Worm (Caenorhabditis elegans): ENCODE results near the gene srt-74.
A peak's percentile ranks its signal among the peaks of the same experiment; 100 is the strongest.
"Not testable (repeated sequence)": the region's sequence is repeated elsewhere in the genome, so short reads cannot be mapped to it uniquely, and the experiment has no call there.

The srt-74 gene

ce11 chrV:14274268-14274667, 7.9 kb downstream of the srt-74 start, which contains the start of gene F40G12.7:
Gene F40G12.7, plus strand, starts transcription at chrV:14274568.
- not testable (repeated sequence) for TF ChIP-seq ceh-82 (tag; optimal IDR thresholded peaks at IDR 0.05); nhr-76 (tag; optimal IDR thresholded peaks at IDR 0.05); fkh-10 (GFP tag; optimal IDR thresholded peaks at IDR 0.05)

- TF ChIP-seq unc-62 (GFP tag; optimal IDR thresholded peaks at IDR 0.05) (no peak), ceh-28 (tag; optimal IDR thresholded peaks at IDR 0.05) (no peak), lsy-12 (tag; optimal IDR thresholded peaks at IDR 0.05) (no peak), pha-4 (tag; optimal IDR thresholded peaks at IDR 0.05) (no peak), ceh-82 (tag; optimal IDR thresholded peaks at IDR 0.05) (no peak), ama-1 (optimal IDR thresholded peaks at IDR 0.05) (no peak), mml-1 (tag; optimal IDR thresholded peaks at IDR 0.05) (no peak), R02D3.7 (tag; optimal IDR thresholded peaks at IDR 0.05) (no peak), nhr-43 (tag; optimal IDR thresholded peaks at IDR 0.05; ENCODE audit: poor library complexity, severe bottlenecking) (no peak), pqm-1 (tag; optimal IDR thresholded peaks at IDR 0.05) (no peak), snpc-4 (tag; optimal IDR thresholded peaks at IDR 0.05) (no peak), fkh-2 (tag; optimal IDR thresholded peaks at IDR 0.05) (no peak), nhr-25 (tag; optimal IDR thresholded peaks at IDR 0.05) (no peak), lin-39 (tag; optimal IDR thresholded peaks at IDR 0.05) (no peak), egl-5 (tag; optimal IDR thresholded peaks at IDR 0.05) (no peak), nhr-28 (tag; optimal IDR thresholded peaks at IDR 0.05) (no peak), daf-12 (tag; optimal IDR thresholded peaks at IDR 0.05) (no peak), tbx-2 (tag; optimal IDR thresholded peaks at IDR 0.05) (no peak)
Measured at ce11 chrV:14273019-14273418, 9.1 kb downstream of the srt-74 start, which contains the start of gene F40G12.6. Gene F40G12.6, minus strand, starts transcription at chrV:14273119.

- no peak for TF ChIP-seq unc-39 (tag; optimal IDR thresholded peaks at IDR 0.05)
- no peak for TF ChIP-seq ZK546.5 (tag; optimal IDR thresholded peaks at IDR 0.05)
- TF ChIP-seq egl-5 (tag; optimal IDR thresholded peaks at IDR 0.05), result no peak
- TF ChIP-seq ama-1 (optimal IDR thresholded peaks at IDR 0.05), result no peak
- TF ChIP-seq lsy-12 (tag; optimal IDR thresholded peaks at IDR 0.05), result no peak
Measured at ce11 chrV:14270729-14271128, 11.4 kb downstream of the srt-74 start, which contains the start of gene F40G12.5. Gene F40G12.5, minus strand, starts transcription at chrV:14270829.

- TF ChIP-seq nhr-237 (tag; optimal IDR thresholded peaks at IDR 0.05) (no peak), fkh-2 (tag; optimal IDR thresholded peaks at IDR 0.05) (no peak), mml-1 (tag; optimal IDR thresholded peaks at IDR 0.05) (no peak), nhr-28 (tag; optimal IDR thresholded peaks at IDR 0.05) (no peak), unc-39 (tag; optimal IDR thresholded peaks at IDR 0.05) (no peak), ceh-9 (tag; optimal IDR thresholded peaks at IDR 0.05) (no peak), nhr-12 (tag; optimal IDR thresholded peaks at IDR 0.05) (no peak), jun-1 (tag; optimal IDR thresholded peaks at IDR 0.05) (no peak), zag-1 (tag; optimal IDR thresholded peaks at IDR 0.05) (no peak), nhr-23 (tag; optimal IDR thresholded peaks at IDR 0.05) (no peak), ztf-4 (tag; optimal IDR thresholded peaks at IDR 0.05) (no peak), nhr-77 (tag; optimal IDR thresholded peaks at IDR 0.05) (no peak), skn-1 (tag; optimal IDR thresholded peaks at IDR 0.05) (no peak), lin-15B (tag; optimal IDR thresholded peaks at IDR 0.05) (no peak), R02D3.7 (tag; optimal IDR thresholded peaks at IDR 0.05) (no peak), nhr-67 (tag; optimal IDR thresholded peaks at IDR 0.05) (no peak), ceh-28 (tag; optimal IDR thresholded peaks at IDR 0.05) (no peak), ceh-16 (tag; optimal IDR thresholded peaks at IDR 0.05) (no peak)
Measured at ce11 chrV:14268616-14269015, 13.5 kb downstream of the srt-74 start, which contains the start of gene F40G12.4. Gene F40G12.4, minus strand, starts transcription at chrV:14268716.

ce11 chrV:14267326-14267942, 14.7 kb downstream of the srt-74 start:
- TF ChIP-seq lin-39 (tag; optimal IDR thresholded peaks at IDR 0.05) (no peak), snpc-4 (tag; optimal IDR thresholded peaks at IDR 0.05) (peak; percentile 1), nhr-12 (tag; optimal IDR thresholded peaks at IDR 0.05) (no peak), aly-2 (tag; optimal IDR thresholded peaks at IDR 0.05) (no peak), elt-3 (tag; optimal IDR thresholded peaks at IDR 0.05) (no peak)
